Fruit fly (Drosophila melanogaster): ENCODE measurements around the gene CG5126.

The CG5126 gene

dm6 chr2L:1164294-1164693 is 19.5 kb downstream of the CG5126 start, which contains the start of gene IntS14:
IntS14 (plus strand) TSS chr2L:1164443.
- TF ChIP-seq CG34224 (GFP tag; IDR thresholded peaks at IDR 0.05; ENCODE audit: partially characterized antibody): no peak
- peak; percentile 17 for TF ChIP-seq stwl (tag; optimal IDR thresholded peaks at IDR 0.05)
- TF ChIP-seq ap (GFP tag; IDR thresholded peaks at IDR 0.05): no peak
- TF ChIP-seq CG4617 (GFP tag; optimal IDR thresholded peaks at IDR 0.05; ENCODE audit: borderline replicate concordance): peak; percentile 54
- TF ChIP-seq Sin3A (optimal IDR thresholded peaks at IDR 0.05): peak; percentile 38
- 0 out of 2 replicates have a peak, but pooled peaks have one; percentile 30 for TF ChIP-seq Dref (GFP tag; IDR thresholded peaks at IDR 0.05)
- TF ChIP-seq CG10267 (tag; optimal IDR thresholded peaks at IDR 0.05): peak; percentile 37
- TF ChIP-seq MBD-R2 (GFP tag; IDR thresholded peaks at IDR 0.05): peak; percentile 89
- no peak for TF ChIP-seq trh (GFP tag; optimal IDR thresholded peaks at IDR 0.05)
- peak; percentile 8 for TF ChIP-seq YL-1 (GFP tag; optimal IDR thresholded peaks at IDR 0.05)
- TF ChIP-seq CG15514 (GFP tag; optimal IDR thresholded peaks at IDR 0.05): peak; percentile 68
- no peak for TF ChIP-seq dati (GFP tag; IDR thresholded peaks at IDR 0.05)
- peak; percentile 37 for TF ChIP-seq Sry-δ (GFP tag; optimal IDR thresholded peaks at IDR 0.05)
- TF ChIP-seq CG17385 (GFP tag; optimal IDR thresholded peaks at IDR 0.05): peak; percentile 97
- peak; percentile 9 for TF ChIP-seq CG12659 (GFP tag; optimal IDR thresholded peaks at IDR 0.05)
- TF ChIP-seq trem (tag; optimal IDR thresholded peaks at IDR 0.05): peak; percentile 0
- peak; percentile 9 for TF ChIP-seq CG9797 (GFP tag; optimal IDR thresholded peaks at IDR 0.05)
- TF ChIP-seq chinmo (GFP tag; IDR thresholded peaks at IDR 0.05; ENCODE audit: partially characterized antibody): peak; percentile 67; the same call in 1 of the 4 replicates
- peak; percentile 92 for TF ChIP-seq Dp (GFP tag; optimal IDR thresholded peaks at IDR 0.05)
- TF ChIP-seq BEAF-32 (GFP tag; optimal IDR thresholded peaks at IDR 0.05): peak; percentile 35
- TF ChIP-seq CG6791 (GFP tag; IDR thresholded peaks at IDR 0.05; ENCODE audit: partially characterized antibody): 0 out of 3 replicates have a peak, but pooled peaks have one; percentile 23
- peak; percentile 3 for TF ChIP-seq CG10462 (GFP tag; optimal IDR thresholded peaks at IDR 0.05)
- 0 out of 2 replicates have a peak, but pooled peaks have one; percentile 5 for TF ChIP-seq CG42726 (GFP tag; IDR thresholded peaks at IDR 0.05; ENCODE audit: partially characterized antibody)
- peak; percentile 62; the same call in 1 of the 3 replicates for TF ChIP-seq CG34422 (GFP tag; IDR thresholded peaks at IDR 0.05)
- peak; percentile 68 for TF ChIP-seq pzg (GFP tag; optimal IDR thresholded peaks at IDR 0.05)
- peak; percentile 73 for TF ChIP-seq Myb (GFP tag; optimal IDR thresholded peaks at IDR 0.05)
- no peak for TF ChIP-seq twi (tag; optimal IDR thresholded peaks at IDR 0.05)
- TF ChIP-seq unc-4 (GFP tag; IDR thresholded peaks at IDR 0.05; ENCODE audit: partially characterized antibody): peak; percentile 37; the same call in 1 of the 2 replicates
- TF ChIP-seq kni (GFP tag; optimal IDR thresholded peaks at IDR 0.05): peak; percentile 3
- TF ChIP-seq Scr (GFP tag; IDR thresholded peaks at IDR 0.05; ENCODE audit: partially characterized antibody): peak; percentile 29; the same call in 1 of the 2 replicates
- TF ChIP-seq CG8944 (GFP tag; optimal IDR thresholded peaks at IDR 0.05): no peak
- TF ChIP-seq sob (GFP tag; IDR thresholded peaks at IDR 0.05): no peak
- TF ChIP-seq CG8089 (GFP tag; optimal IDR thresholded peaks at IDR 0.05): peak; percentile 68
- TF ChIP-seq crp (GFP tag; optimal IDR thresholded peaks at IDR 0.05): peak; percentile 43 to 84
- TF ChIP-seq Pdp1 (GFP tag; optimal IDR thresholded peaks at IDR 0.05): peak in 1 of 2 experiments; percentile 30
- TF ChIP-seq CG15073 (GFP tag; optimal IDR thresholded peaks at IDR 0.05): no peak
- peak; percentile 17 for TF ChIP-seq gfzf (GFP tag; optimal IDR thresholded peaks at IDR 0.05)
- TF ChIP-seq E2f2 (GFP tag; IDR thresholded peaks at IDR 0.05): peak; percentile 93
- peak; percentile 12 for TF ChIP-seq CG14710 (tag; optimal IDR thresholded peaks at IDR 0.05)
- TF ChIP-seq CG1832 (GFP tag; optimal IDR thresholded peaks at IDR 0.05): no peak
- TF ChIP-seq Ets97D (GFP tag; optimal IDR thresholded peaks at IDR 0.05): peak; percentile 17
- peak; percentile 30 for TF ChIP-seq MESR4 (GFP tag; optimal IDR thresholded peaks at IDR 0.05)

Measured in whole organism, embryonic.